Fruit fly (Drosophila melanogaster) whole organism, embryonic: ENCODE measurements around the gene osk.

Experiments
- CG11695 ChIP-seq: fragments of 200-800 bp; sonication (Bioruptor generic); IDR thresholded peaks from 3 replicates; pipeline ENCODE4 v1.3.6; 2022; ENCODE audit warnings: missing biosample characterization, missing genetic modification characterization
- CG13894 ChIP-seq: fragments of 200-800 bp; sonication (Bioruptor generic); optimal IDR thresholded peaks from 3 replicates; lab custom pipeline; 2018; ENCODE audit warnings: missing biosample characterization, mild to moderate bottlenecking, missing genetic modification characterization, moderate library complexity
- CG15696 ChIP-seq: fragments of 200-800 bp; sonication (Bioruptor generic); optimal IDR thresholded peaks from 2 replicates; lab custom pipeline; 2019; ENCODE audit warnings: missing biosample characterization, mild to moderate bottlenecking, missing genetic modification characterization, moderate library complexity
- CG16813 ChIP-seq: fragments of 200-800 bp; sonication (Bioruptor generic); IDR thresholded peaks from 3 replicates; pipeline ENCODE4 v1.3.6; 2022; ENCODE audit warnings: missing biosample characterization, missing genetic modification characterization; ENCODE audit not compliant: partially characterized antibody
- CG17328 ChIP-seq: fragments of 200-800 bp; sonication (Bioruptor generic); IDR thresholded peaks from 2 replicates; pipeline ENCODE4 v1.3.6; 2022; ENCODE audit warnings: missing biosample characterization, missing genetic modification characterization
- CG17359 ChIP-seq: fragments of 200-800 bp; sonication (Bioruptor generic); optimal IDR thresholded peaks from 3 replicates; lab custom pipeline; 2018; ENCODE audit warnings: missing biosample characterization, mild to moderate bottlenecking, missing genetic modification characterization, moderate library complexity
- CG17361 ChIP-seq: fragments of 200-800 bp; sonication (Bioruptor generic); IDR thresholded peaks from 3 replicates; pipeline ENCODE4 v1.3.6; 2022; ENCODE audit warnings: missing biosample characterization, missing genetic modification characterization
- CG17829 ChIP-seq: fragments of 200-800 bp; optimal IDR thresholded peaks from 2 replicates; lab custom pipeline; 2019; ENCODE audit warnings: missing biosample characterization, mild to moderate bottlenecking, missing genetic modification characterization, moderate library complexity
- CG1832 ChIP-seq: fragments of 200-800 bp; sonication (Bioruptor generic); optimal IDR thresholded peaks from 2 replicates; lab custom pipeline; 2017; ENCODE audit warnings: missing biosample characterization, mild to moderate bottlenecking, missing genetic modification characterization, inconsistent platforms
- CG18619 ChIP-seq: fragments of 200-800 bp; sonication (Bioruptor generic); optimal IDR thresholded peaks from 3 replicates; lab custom pipeline; 2017; ENCODE audit warnings: missing biosample characterization, mild to moderate bottlenecking, missing genetic modification characterization
- CG18764 ChIP-seq: fragments of 200-800 bp; sonication (Bioruptor generic); optimal IDR thresholded peaks from 3 replicates; lab custom pipeline; 2016; ENCODE audit warnings: missing biosample characterization, missing genetic modification characterization
- CG2116 ChIP-seq: fragments of 200-800 bp; sonication (Bioruptor generic); optimal IDR thresholded peaks from 3 replicates; lab custom pipeline; 2018; ENCODE audit warnings: missing biosample characterization, mild to moderate bottlenecking, missing genetic modification characterization
- CG31441 ChIP-seq: fragments of 200-800 bp; sonication (Bioruptor generic); IDR thresholded peaks from 2 replicates; pipeline ENCODE4 v1.3.6; 2022; ENCODE audit warnings: missing biosample characterization, missing genetic modification characterization
- CG32767 ChIP-seq: fragments of 200-800 bp; sonication (Bioruptor generic); IDR thresholded peaks from 2 replicates; pipeline ENCODE4 v1.3.6; 2022; ENCODE audit warnings: missing biosample characterization, missing genetic modification characterization
- CG33557 ChIP-seq: fragments of 200-800 bp; sonication (Bioruptor generic); optimal IDR thresholded peaks from 2 replicates; lab custom pipeline; 2019; ENCODE audit warnings: missing biosample characterization, mild to moderate bottlenecking, missing genetic modification characterization, moderate library complexity
- CG4424 ChIP-seq: fragments of 200-800 bp; sonication (Bioruptor generic); optimal IDR thresholded peaks from 3 replicates; lab custom pipeline; 2016; ENCODE audit warnings: missing biosample characterization, missing genetic modification characterization
- CG8388 ChIP-seq: fragments of 200-800 bp; sonication (Bioruptor generic); optimal IDR thresholded peaks from 2 replicates; lab custom pipeline; 2019; ENCODE audit warnings: missing biosample characterization, mild to moderate bottlenecking, missing genetic modification characterization, moderate library complexity
- CG8924 ChIP-seq: fragments of 200-800 bp; optimal IDR thresholded peaks from 3 replicates; lab custom pipeline; 2019; ENCODE audit warnings: missing biosample characterization, mild to moderate bottlenecking, missing genetic modification characterization, moderate library complexity
- Dek ChIP-seq: fragments of 200-800 bp; sonication (Bioruptor generic); optimal IDR thresholded peaks from 3 replicates; lab custom pipeline; 2019; ENCODE audit warnings: missing biosample characterization, mild to moderate bottlenecking, missing genetic modification characterization, moderate library complexity
- Drgx ChIP-seq: fragments of 200-800 bp; sonication (Bioruptor generic); IDR thresholded peaks from 2 replicates; pipeline ENCODE4 v1.3.6; 2022; ENCODE audit warnings: missing biosample characterization, missing genetic modification characterization
- Fer2 ChIP-seq: fragments of 200-800 bp; sonication (Bioruptor generic); optimal IDR thresholded peaks from 2 replicates; lab custom pipeline; 2018; ENCODE audit warnings: missing biosample characterization, mild to moderate bottlenecking, missing genetic modification characterization, moderate library complexity
- Fer3 ChIP-seq: fragments of 200-800 bp; sonication (Bioruptor generic); optimal IDR thresholded peaks from 2 replicates; lab custom pipeline; 2018; ENCODE audit warnings: missing biosample characterization, mild to moderate bottlenecking, missing genetic modification characterization, moderate library complexity
- Hr51 ChIP-seq, 2 experiments: fragments of 200-800 bp; sonication (Bioruptor generic); optimal IDR thresholded peaks; 2 replicates in 1 of 2; 3 replicates in 1 of 2; lab custom pipeline; 2016 to 2018; ENCODE audit warnings: missing biosample characterization in 2 of 2, missing genetic modification characterization in 2 of 2, mild to moderate bottlenecking in 1 of 2, moderate library complexity in 1 of 2
- Hsf ChIP-seq: fragments of 200-800 bp; sonication (Bioruptor generic); optimal IDR thresholded peaks from 3 replicates; lab custom pipeline; 2016; ENCODE audit warnings: missing biosample characterization, missing genetic modification characterization
- Meics ChIP-seq: fragments of 200-800 bp; sonication (Bioruptor generic); optimal IDR thresholded peaks from 2 replicates; lab custom pipeline; 2017; ENCODE audit warnings: missing biosample characterization, mild to moderate bottlenecking, missing genetic modification characterization
- Oli ChIP-seq: fragments of 200-800 bp; sonication (Bioruptor generic); optimal IDR thresholded peaks from 2 replicates; lab custom pipeline; 2018; ENCODE audit warnings: missing biosample characterization, mild to moderate bottlenecking, missing genetic modification characterization, moderate library complexity
- PHDP ChIP-seq: fragments of 200-800 bp; sonication (Bioruptor generic); optimal IDR thresholded peaks from 3 replicates; lab custom pipeline; 2018; ENCODE audit warnings: missing biosample characterization, mild to moderate bottlenecking, missing genetic modification characterization, moderate library complexity
- Sry-β ChIP-seq: fragments of 200-800 bp; sonication (Bioruptor generic); optimal IDR thresholded peaks from 2 replicates; lab custom pipeline; 2018; ENCODE audit warnings: missing biosample characterization, mild to moderate bottlenecking, missing genetic modification characterization, moderate library complexity
- bcd ChIP-seq: fragments of 200-800 bp; sonication (Bioruptor generic); optimal IDR thresholded peaks from 2 replicates; lab custom pipeline; 2017; ENCODE audit warnings: missing biosample characterization, mild to moderate bottlenecking, missing genetic modification characterization
- chif ChIP-seq, 2 experiments: fragments of 200-800 bp; sonication (Bioruptor generic); optimal IDR thresholded peaks; 3 replicates each; lab custom pipeline; 2016; ENCODE audit warnings: missing biosample characterization in 2 of 2, missing genetic modification characterization in 2 of 2
- ci ChIP-seq: fragments of 200-800 bp; sonication (Bioruptor generic); IDR thresholded peaks from 3 replicates; pipeline ENCODE4 v1.3.6; 2022; ENCODE audit warnings: missing biosample characterization, missing genetic modification characterization
- eve ChIP-seq, 2 experiments: fragments of >200 bp; optimal IDR thresholded peaks; 2 replicates each; lab custom pipeline; 2017; ENCODE audit warnings: missing biosample characterization in 2 of 2, missing genetic modification characterization in 2 of 2
- gcm ChIP-seq: fragments of 200-800 bp; sonication (Bioruptor generic); optimal IDR thresholded peaks from 2 replicates; lab custom pipeline; 2019; ENCODE audit warnings: missing biosample characterization, mild to moderate bottlenecking, missing genetic modification characterization, moderate library complexity
- h ChIP-seq: fragments of >200 bp; optimal IDR thresholded peaks from 2 replicates; lab custom pipeline; 2017
- ind ChIP-seq: fragments of 200-800 bp; sonication (Bioruptor generic); optimal IDR thresholded peaks from 3 replicates; lab custom pipeline; 2016; ENCODE audit warnings: missing biosample characterization, missing genetic modification characterization
- kni ChIP-seq: fragments of 200-800 bp; sonication (Bioruptor generic); optimal IDR thresholded peaks from 3 replicates; lab custom pipeline; 2017; ENCODE audit warnings: mild to moderate bottlenecking, missing biosample characterization, missing genetic modification reagents, missing genetic modification characterization
- lab ChIP-seq: fragments of 200-800 bp; sonication (Bioruptor generic); optimal IDR thresholded peaks from 3 replicates; lab custom pipeline; 2017; ENCODE audit warnings: missing biosample characterization, missing genetic modification characterization, mild to moderate bottlenecking, moderate library complexity, missing genetic modification reagents
- lmd ChIP-seq: fragments of 200-800 bp; sonication (Bioruptor generic); IDR thresholded peaks from 2 replicates; pipeline ENCODE4 v1.3.6; 2022; ENCODE audit warnings: missing biosample characterization, missing genetic modification characterization
- lov ChIP-seq, 2 experiments: fragments of 200-800 bp in 1 of 2; fragments of >200 bp in 1 of 2; sonication (Bioruptor generic) in 1 of 2; IDR thresholded peaks in 1 of 2; optimal IDR thresholded peaks in 1 of 2; 2 replicates in 1 of 2; 3 replicates in 1 of 2; pipeline versions ENCODE4 v1.3.6 to Lab custom; 2017 to 2022; ENCODE audit warnings: missing biosample characterization in 1 of 2, missing genetic modification characterization in 1 of 2
- nau ChIP-seq: fragments of 200-800 bp; sonication (Bioruptor generic); optimal IDR thresholded peaks from 3 replicates; lab custom pipeline; 2017; ENCODE audit warnings: missing biosample characterization, mild to moderate bottlenecking, missing genetic modification characterization, missing genetic modification reagents
- onecut ChIP-seq: fragments of 200-800 bp; sonication (Bioruptor generic); IDR thresholded peaks from 2 replicates; pipeline ENCODE4 v1.3.6; 2022; ENCODE audit warnings: missing biosample characterization, missing genetic modification characterization
- p53 ChIP-seq: fragments of 200-800 bp; sonication (Bioruptor generic); optimal IDR thresholded peaks from 2 replicates; lab custom pipeline; 2016; ENCODE audit warnings: missing biosample characterization, missing genetic modification characterization
- peb ChIP-seq: fragments of 200-800 bp; sonication (Bioruptor generic); IDR thresholded peaks from 2 replicates; pipeline ENCODE4 v1.3.6; 2022; ENCODE audit warnings: missing biosample characterization, missing genetic modification characterization
- repo ChIP-seq: fragments of 200-800 bp; sonication (Bioruptor generic); optimal IDR thresholded peaks from 2 replicates; lab custom pipeline; 2016; ENCODE audit warnings: missing biosample characterization, missing genetic modification characterization
- ro ChIP-seq: fragments of 200-800 bp; sonication (Bioruptor generic); IDR thresholded peaks from 2 replicates; pipeline ENCODE4 v1.3.6; 2022; ENCODE audit warnings: missing biosample characterization, missing genetic modification characterization
- seq ChIP-seq: fragments of 200-800 bp; sonication (Bioruptor generic); IDR thresholded peaks from 2 replicates; pipeline ENCODE4 v1.3.6; 2022; ENCODE audit warnings: missing biosample characterization, missing genetic modification characterization
- sr ChIP-seq: fragments of 200-800 bp; sonication (Bioruptor generic); IDR thresholded peaks from 3 replicates; pipeline ENCODE4 v1.3.6; 2022; ENCODE audit warnings: missing biosample characterization, missing genetic modification characterization
- sug ChIP-seq: fragments of 200-800 bp; optimal IDR thresholded peaks from 2 replicates; lab custom pipeline; 2019; ENCODE audit warnings: missing biosample characterization, mild to moderate bottlenecking, missing genetic modification characterization, moderate library complexity
- tin ChIP-seq: fragments of 200-800 bp; sonication (Bioruptor generic); optimal IDR thresholded peaks from 3 replicates; lab custom pipeline; 2016; ENCODE audit warnings: missing biosample characterization, missing genetic modification characterization

Gene osk

dm6 chr3R:8960329-8960728, 25.4 kb downstream of the osk start (continued):
- TF ChIP-seq lov (optimal IDR thresholded peaks at IDR 0.05; lab: Kevin White, UChicago) = no peak
- TF ChIP-seq lov (GFP tag; IDR thresholded peaks at IDR 0.05; lab: Robert Waterston, UW) = no peak
- TF ChIP-seq nau (GFP tag; lab: Kevin White, UChicago) = peak; percentile 27
- TF ChIP-seq CG8924 (tag; lab: Kevin White, UChicago) = peak; percentile 71
- no peak for TF ChIP-seq kni (GFP tag; lab: Kevin White, UChicago)
- peak; percentile 77 for TF ChIP-seq CG17361 (GFP tag; lab: Robert Waterston, UW)
- peak; percentile 10 for TF ChIP-seq tin (GFP tag; lab: Kevin White, UChicago)
- no peak for TF ChIP-seq repo (GFP tag; lab: Kevin White, UChicago)
- no peak for TF ChIP-seq h (lab: Kevin White, UChicago)
- peak; percentile 76 for TF ChIP-seq Oli (tag; lab: Kevin White, UChicago)
- peak; percentile 41 for TF ChIP-seq Meics (GFP tag; lab: Kevin White, UChicago)
- peak; percentile 11 for TF ChIP-seq CG18764 (GFP tag; lab: Kevin White, UChicago)
- peak; percentile 24 for TF ChIP-seq Fer3 (tag; lab: Kevin White, UChicago)
- peak; percentile 48; the same call in 1 of the 2 replicates for TF ChIP-seq seq (GFP tag; lab: Robert Waterston, UW)
- peak; percentile 7 for TF ChIP-seq CG33557 (GFP tag; lab: Kevin White, UChicago)
- TF ChIP-seq CG18619 (GFP tag; lab: Kevin White, UChicago) = peak; percentile 32
- peak in 1 of 2 experiments; percentile 86 for TF ChIP-seq Hr51 (GFP tag; optimal IDR thresholded peaks at IDR 0.05; lab: Kevin White, UChicago)
- TF ChIP-seq CG2116 (GFP tag; lab: Kevin White, UChicago) = no peak
- no peak for TF ChIP-seq CG13894
- peak; percentile 69 for TF ChIP-seq CG8388 (GFP tag; lab: Kevin White, UChicago)
- no peak for TF ChIP-seq CG1832 (GFP tag; lab: Kevin White, UChicago)
- peak; percentile 48; the same call in 1 of the 2 replicates for TF ChIP-seq CG17328 (GFP tag; lab: Robert Waterston, UW)
- 0 out of 3 replicates have a peak, but pooled peaks have one; percentile 59 for TF ChIP-seq ci
- TF ChIP-seq Fer2 (tag; lab: Kevin White, UChicago) = no peak
- 0 out of 2 replicates have a peak, but pooled peaks have one; percentile 9 for TF ChIP-seq Drgx (GFP tag; lab: Robert Waterston, UW)
- TF ChIP-seq CG15696 (tag; lab: Kevin White, UChicago) = peak; percentile 45
- TF ChIP-seq bcd (GFP tag; lab: Kevin White, UChicago) = peak; percentile 51
- peak; percentile 64 for TF ChIP-seq CG17829 (tag; lab: Kevin White, UChicago)
- peak; percentile 45 for TF ChIP-seq lmd (GFP tag; lab: Robert Waterston, UW)
- TF ChIP-seq sug (tag; lab: Kevin White, UChicago) = no peak
- no peak for TF ChIP-seq Sry-β (GFP tag; lab: Kevin White, UChicago)
- TF ChIP-seq CG17359 (tag; lab: Kevin White, UChicago) = peak; percentile 79
- TF ChIP-seq CG32767 = no peak
- TF ChIP-seq Hsf = peak; percentile 7
- peak; percentile 17; the same call in 1 of the 2 replicates for TF ChIP-seq onecut
- TF ChIP-seq chif (GFP tag; optimal IDR thresholded peaks at IDR 0.05; lab: Kevin White, UChicago) = no peak
- no peak for TF ChIP-seq sr
- TF ChIP-seq CG11695 (GFP tag; lab: Robert Waterston, UW) = 0 out of 3 replicates have a peak, but pooled peaks have one; percentile 60
- TF ChIP-seq PHDP = peak; percentile 61
- peak; percentile 67 for TF ChIP-seq CG4424 (GFP tag; lab: Kevin White, UChicago)
- TF ChIP-seq CG31441 (GFP tag; lab: Robert Waterston, UW) = peak; percentile 83
- TF ChIP-seq peb (GFP tag; lab: Robert Waterston, UW) = 0 out of 2 replicates have a peak, but pooled peaks have one; percentile 30
- peak in 1 of 2 experiments; percentile 32 for TF ChIP-seq eve (GFP tag; optimal IDR thresholded peaks at IDR 0.05; lab: Kevin White, UChicago)
- TF ChIP-seq lab (GFP tag; lab: Kevin White, UChicago) = peak; percentile 38
- TF ChIP-seq ro (GFP tag; lab: Robert Waterston, UW) = 0 out of 2 replicates have a peak, but pooled peaks have one; percentile 16
- no peak for TF ChIP-seq p53
- TF ChIP-seq CG16813 (GFP tag; lab: Robert Waterston, UW) = no peak
- TF ChIP-seq Dek (tag; lab: Kevin White, UChicago) = peak; percentile 26
- peak; percentile 55 for TF ChIP-seq ind (GFP tag; lab: Kevin White, UChicago)
- TF ChIP-seq gcm (GFP tag; lab: Kevin White, UChicago) = peak; percentile 35
